Fruit fly (Drosophila melanogaster): ENCODE results near the gene CG46525.
A peak's percentile ranks its signal among the peaks of the same experiment; 100 is the strongest.

CG46525 gene

dm6 chr3L:17427013-17427412, 48.0 kb upstream of the CG46525 start, which contains the start of gene Polr3G (continued):
- no peak for TF ChIP-seq CG4707 (GFP tag; optimal IDR thresholded peaks at IDR 0.05)
- TF ChIP-seq lilli (GFP tag; optimal IDR thresholded peaks at IDR 0.05), result peak; percentile 48
- no peak for TF ChIP-seq CG8924 (tag; optimal IDR thresholded peaks at IDR 0.05)
- TF ChIP-seq bowl (GFP tag; IDR thresholded peaks at IDR 0.05), result no peak; the same call in 1 of the 2 replicates
- peak; percentile 27; the same call in 2 of the 3 replicates for TF ChIP-seq zfh1 (GFP tag; IDR thresholded peaks at IDR 0.05)
- no peak for TF ChIP-seq fd64A (GFP tag; optimal IDR thresholded peaks at IDR 0.05)
- peak in 1 of 2 experiments; percentile 15 for TF ChIP-seq dpn (GFP tag; optimal IDR thresholded peaks at IDR 0.05)
- no peak for TF ChIP-seq CG2875 (GFP tag; optimal IDR thresholded peaks at IDR 0.05)
- no peak for TF ChIP-seq CG9437 (GFP tag; optimal IDR thresholded peaks at IDR 0.05)
- TF ChIP-seq CG12769 (tag; optimal IDR thresholded peaks at IDR 0.05), result peak; percentile 29
- no peak for TF ChIP-seq slp2 (GFP tag; optimal IDR thresholded peaks at IDR 0.05)
- TF ChIP-seq vfl (GFP tag; optimal IDR thresholded peaks at IDR 0.05), result no peak
- peak; percentile 8 for TF ChIP-seq CG2712 (tag; optimal IDR thresholded peaks at IDR 0.05)
- TF ChIP-seq CG2678 (tag; optimal IDR thresholded peaks at IDR 0.05), result peak; percentile 25
- no peak for TF ChIP-seq CG3065 (GFP tag; optimal IDR thresholded peaks at IDR 0.05)
- TF ChIP-seq Chrac-16 (GFP tag; optimal IDR thresholded peaks at IDR 0.05), result no peak
- peak in 1 of 2 experiments; percentile 11 for TF ChIP-seq bsh (GFP tag; optimal IDR thresholded peaks at IDR 0.05)
- peak in 1 of 2 experiments; percentile 19 for TF ChIP-seq Hr51 (GFP tag; optimal IDR thresholded peaks at IDR 0.05)

dm6 chr3L:17428779-17429178, 46.2 kb upstream of the CG46525 start, which contains the start of gene Gorab:
TSS of gene Gorab (minus strand) at chr3L:17428836.
- peak; percentile 81 for TF ChIP-seq corto (GFP tag; optimal IDR thresholded peaks at IDR 0.05)
- TF ChIP-seq CG12071 (GFP tag; optimal IDR thresholded peaks at IDR 0.05), result no peak
- TF ChIP-seq Ssrp (tag; optimal IDR thresholded peaks at IDR 0.05), result peak; percentile 92
- TF ChIP-seq cwo (GFP tag; optimal IDR thresholded peaks at IDR 0.05), result peak; percentile 41
- TF ChIP-seq PHDP (tag; optimal IDR thresholded peaks at IDR 0.05), result peak; percentile 84
- TF ChIP-seq CG9727 (GFP tag; optimal IDR thresholded peaks at IDR 0.05), result peak; percentile 88
- TF ChIP-seq sna (GFP tag; IDR thresholded peaks at IDR 0.05; ENCODE audit: partially characterized antibody), result no peak
- peak; percentile 79 for TF ChIP-seq slou (GFP tag; optimal IDR thresholded peaks at IDR 0.05)
- TF ChIP-seq CG4328 (GFP tag; optimal IDR thresholded peaks at IDR 0.05), result peak; percentile 46
- peak; percentile 95 for TF ChIP-seq CG12391 (tag; optimal IDR thresholded peaks at IDR 0.05)
- TF ChIP-seq seq (GFP tag; IDR thresholded peaks at IDR 0.05), result peak; percentile 90
- TF ChIP-seq salm (tag; optimal IDR thresholded peaks at IDR 0.05), result no peak
- peak; percentile 87 for TF ChIP-seq Vsx1 (GFP tag; optimal IDR thresholded peaks at IDR 0.05)
- TF ChIP-seq lola (GFP tag; optimal IDR thresholded peaks at IDR 0.05), result peak in 1 of 3 experiments; percentile 86
- TF ChIP-seq NFAT (GFP tag; IDR thresholded peaks at IDR 0.05), result peak; percentile 93
- TF ChIP-seq CG33557 (GFP tag; optimal IDR thresholded peaks at IDR 0.05), result peak; percentile 55
- TF ChIP-seq Kr (GFP tag; optimal IDR thresholded peaks at IDR 0.05), result no peak
- peak; percentile 52; the same call in 1 of the 2 replicates for TF ChIP-seq CG10321 (GFP tag; IDR thresholded peaks at IDR 0.05)
- TF ChIP-seq CG15269 (tag; optimal IDR thresholded peaks at IDR 0.05), result peak; percentile 87
- TF ChIP-seq Oaz (GFP tag; IDR thresholded peaks at IDR 0.05), result peak; percentile 80
- TF ChIP-seq CG11247 (GFP tag; IDR thresholded peaks at IDR 0.05), result peak; percentile 93
- TF ChIP-seq jigr1 (GFP tag; IDR thresholded peaks at IDR 0.05), result peak; percentile 89
- TF ChIP-seq ftz-f1 (GFP tag; optimal IDR thresholded peaks at IDR 0.05), result peak; percentile 2
- peak; percentile 78 for TF ChIP-seq Usf (GFP tag; optimal IDR thresholded peaks at IDR 0.05)
- peak; percentile 53 for TF ChIP-seq CG10431 (GFP tag; optimal IDR thresholded peaks at IDR 0.05)
- peak; percentile 85 for TF ChIP-seq grau (tag; optimal IDR thresholded peaks at IDR 0.05)
- TF ChIP-seq Elba2 (GFP tag; optimal IDR thresholded peaks at IDR 0.05), result peak; percentile 81
- TF ChIP-seq chn (GFP tag; optimal IDR thresholded peaks at IDR 0.05), result peak; percentile 90
- TF ChIP-seq ssp (GFP tag; IDR thresholded peaks at IDR 0.05), result peak; percentile 96
- no peak for TF ChIP-seq sima (GFP tag; optimal IDR thresholded peaks at IDR 0.05)
- TF ChIP-seq chm (GFP tag; IDR thresholded peaks at IDR 0.05), result peak; percentile 89
- no peak for TF ChIP-seq eyg (GFP tag; optimal IDR thresholded peaks at IDR 0.05)
